Fruit fly (Drosophila melanogaster) whole organism, adult: ENCODE results near the gene pdgy.
A peak's percentile ranks its signal among the peaks of the same experiment; 100 is the strongest.

Source experiments
- CG11617 ChIP-seq: fragments of 200-800 bp; sonication (Bioruptor generic); optimal IDR thresholded peaks from 2 replicates; lab custom pipeline; 2017; ENCODE audit warnings: mild to moderate bottlenecking, missing biosample characterization, missing genetic modification reagents, missing genetic modification characterization
- CG12768 ChIP-seq: fragments of 200-800 bp; sonication (Bioruptor generic); optimal IDR thresholded peaks from 2 replicates; lab custom pipeline; 2017; ENCODE audit warnings: missing biosample characterization, missing genetic modification characterization, mild to moderate bottlenecking, moderate library complexity, missing genetic modification reagents
- CG14711 ChIP-seq: fragments of 200-800 bp; sonication (Bioruptor generic); optimal IDR thresholded peaks from 2 replicates; lab custom pipeline; 2018; ENCODE audit warnings: missing biosample characterization, mild to moderate bottlenecking, missing genetic modification characterization, moderate library complexity
- CG1620 ChIP-seq: fragments of 200-800 bp; sonication (Bioruptor generic); optimal IDR thresholded peaks from 2 replicates; lab custom pipeline; 2016; ENCODE audit warnings: missing biosample characterization, missing genetic modification characterization
- CG33017 ChIP-seq: fragments of 200-800 bp; sonication (Bioruptor generic); optimal IDR thresholded peaks from 2 replicates; lab custom pipeline; 2018; ENCODE audit warnings: missing biosample characterization, mild to moderate bottlenecking, missing genetic modification characterization, moderate library complexity
- CG5204 ChIP-seq: fragments of 200-800 bp; sonication (Bioruptor generic); optimal IDR thresholded peaks from 2 replicates; lab custom pipeline; 2016; ENCODE audit warnings: missing biosample characterization, missing genetic modification characterization
- CG7045 ChIP-seq: fragments of 200-800 bp; sonication (Bioruptor generic); optimal IDR thresholded peaks from 2 replicates; lab custom pipeline; 2017; ENCODE audit warnings: missing biosample characterization, mild to moderate bottlenecking, missing genetic modification characterization
- CG7101 ChIP-seq: fragments of 200-800 bp; sonication (Bioruptor generic); optimal IDR thresholded peaks from 2 replicates; lab custom pipeline; 2018; ENCODE audit warnings: missing biosample characterization, mild to moderate bottlenecking, missing genetic modification characterization, moderate library complexity
- Clk ChIP-seq: fragments of 200-800 bp; sonication (Bioruptor generic); optimal IDR thresholded peaks from 2 replicates; lab custom pipeline; 2017; ENCODE audit warnings: missing biosample characterization, missing genetic modification characterization
- Crg-1 ChIP-seq: fragments of 200-800 bp; sonication (Bioruptor generic); optimal IDR thresholded peaks from 2 replicates; lab custom pipeline; 2016; ENCODE audit warnings: missing biosample characterization, missing genetic modification characterization
- Hr96 ChIP-seq: fragments of 200-800 bp; sonication (Bioruptor generic); optimal IDR thresholded peaks from 2 replicates; lab custom pipeline; 2016; ENCODE audit warnings: missing biosample characterization, missing genetic modification characterization
- Mnt ChIP-seq: fragments of 200-800 bp; sonication (Bioruptor generic); optimal IDR thresholded peaks from 2 replicates; lab custom pipeline; 2016; ENCODE audit warnings: missing biosample characterization, mild to moderate bottlenecking, missing genetic modification characterization
- bab1 ChIP-seq: fragments of 200-800 bp; sonication (Bioruptor generic); optimal IDR thresholded peaks from 3 replicates; lab custom pipeline; 2019; ENCODE audit warnings: missing biosample characterization, mild to moderate bottlenecking, missing genetic modification characterization, moderate library complexity
- cic ChIP-seq: fragments of 200-800 bp; sonication (Bioruptor generic); optimal IDR thresholded peaks from 2 replicates; lab custom pipeline; 2017; ENCODE audit warnings: missing biosample characterization, mild to moderate bottlenecking, missing genetic modification characterization, moderate library complexity
- cnc ChIP-seq, 2 experiments: fragments of >200 bp; optimal IDR thresholded peaks; 2 replicates each; lab custom pipeline; 2017
- kay ChIP-seq: fragments of 200-800 bp; sonication (Bioruptor generic); peaks from one replicate; lab custom pipeline; 2016; ENCODE audit warnings: missing biosample characterization, missing genetic modification characterization, borderline replicate concordance
- ovo ChIP-seq: fragments of 200-800 bp; sonication (Bioruptor generic); optimal IDR thresholded peaks from 2 replicates; lab custom pipeline; 2016; ENCODE audit warnings: missing biosample characterization, missing genetic modification characterization
- pad ChIP-seq: fragments of 200-800 bp; sonication (Bioruptor generic); optimal IDR thresholded peaks from 3 replicates; lab custom pipeline; 2017; ENCODE audit warnings: missing biosample characterization, missing genetic modification characterization, mild to moderate bottlenecking, moderate library complexity, missing genetic modification reagents
- tj ChIP-seq: fragments of 200-800 bp; sonication (Bioruptor generic); optimal IDR thresholded peaks from 3 replicates; lab custom pipeline; 2017; ENCODE audit warnings: missing biosample characterization, mild to moderate bottlenecking, missing genetic modification characterization, moderate library complexity
- toe ChIP-seq: fragments of 200-800 bp; sonication (Bioruptor generic); optimal IDR thresholded peaks from 2 replicates; lab custom pipeline; 2016; ENCODE audit warnings: missing biosample characterization, missing genetic modification characterization

Gene pdgy

dm6 chrX:14896791-14897190, 56.5 kb downstream of the pdgy start, which contains the start of gene CG9514:
Gene CG9514 (minus strand): TSS chrX:14896891.
- TF ChIP-seq cnc (optimal IDR thresholded peaks at IDR 0.05; lab: Kevin White, UChicago) (no peak), kay (no peak), CG7101 (no peak), CG7045 (GFP tag; lab: Kevin White, UChicago) (no peak), ovo (GFP tag; lab: Kevin White, UChicago) (no peak), Hr96 (GFP tag; lab: Kevin White, UChicago) (no peak), pad (GFP tag; lab: Kevin White, UChicago) (no peak), CG1620 (no peak), CG33017 (no peak), CG5204 (no peak), Mnt (GFP tag; lab: Kevin White, UChicago) (no peak), CG11617 (GFP tag; lab: Kevin White, UChicago) (no peak), bab1 (GFP tag; lab: Kevin White, UChicago) (no peak), toe (GFP tag; lab: Kevin White, UChicago) (no peak), Clk (GFP tag; lab: Kevin White, UChicago) (no peak), CG12768 (GFP tag; lab: Kevin White, UChicago) (no peak)

- TF ChIP-seq tj (GFP tag; lab: Kevin White, UChicago) (no peak), bab1 (GFP tag; lab: Kevin White, UChicago) (no peak), CG12768 (GFP tag; lab: Kevin White, UChicago) (no peak), toe (GFP tag; lab: Kevin White, UChicago) (no peak), cnc (optimal IDR thresholded peaks at IDR 0.05; lab: Kevin White, UChicago) (no peak), CG7045 (GFP tag; lab: Kevin White, UChicago) (no peak), CG33017 (no peak), CG11617 (GFP tag; lab: Kevin White, UChicago) (no peak), CG5204 (no peak)
These were observed 57.0 kb downstream of the pdgy start for dm6 chrX:14896310-14896709.

- no peak for TF ChIP-seq ovo (GFP tag; lab: Kevin White, UChicago)
- TF ChIP-seq kay: no peak
- no peak for TF ChIP-seq CG1620
- TF ChIP-seq cic (GFP tag; lab: Kevin White, UChicago): no peak
- TF ChIP-seq CG14711: no peak
- no peak for TF ChIP-seq Crg-1 (GFP tag; lab: Kevin White, UChicago)
- TF ChIP-seq CG11617 (GFP tag; lab: Kevin White, UChicago): no peak
- no peak for TF ChIP-seq pad (GFP tag; lab: Kevin White, UChicago)
- no peak for TF ChIP-seq CG7101
- TF ChIP-seq CG33017: no peak
- TF ChIP-seq tj (GFP tag; lab: Kevin White, UChicago): no peak
- TF ChIP-seq CG12768 (GFP tag; lab: Kevin White, UChicago): no peak
These were observed 59.5 kb downstream of the pdgy start for dm6 chrX:14893872-14894271.

dm6 chrX:14892303-14892702, 61.0 kb downstream of the pdgy start:
- no peak for TF ChIP-seq CG7101
- no peak for TF ChIP-seq CG1620
- TF ChIP-seq CG11617 (GFP tag; lab: Kevin White, UChicago): no peak

- TF ChIP-seq toe (GFP tag; lab: Kevin White, UChicago) (no peak), kay (peak; percentile 8)
These were observed 67.8 kb downstream of the pdgy start for dm6 chrX:14885554-14885953.

dm6 chrX:14883993-14884392, 69.3 kb downstream of the pdgy start:
- no peak for TF ChIP-seq tj (GFP tag; lab: Kevin White, UChicago)
- no peak for TF ChIP-seq Hr96 (GFP tag; lab: Kevin White, UChicago)
